Fruit fly (Drosophila melanogaster) whole organism, pupa: ENCODE data around the gene CG11076.

Experiments
- CG10348 ChIP-seq: fragments of 200-800 bp; sonication (Bioruptor generic); IDR thresholded peaks from 2 replicates; pipeline ENCODE4 v1.3.6; 2022; ENCODE audit warnings: missing biosample characterization, missing genetic modification characterization
- CG12605 ChIP-seq: fragments of 200-800 bp; sonication (Bioruptor generic); IDR thresholded peaks from 2 replicates; pipeline ENCODE4 v1.3.6; 2022; ENCODE audit warnings: missing biosample characterization, missing genetic modification characterization
- CG13204 ChIP-seq: fragments of 200-800 bp; sonication (Bioruptor generic); optimal IDR thresholded peaks from 2 replicates; lab custom pipeline; 2018; ENCODE audit warnings: missing biosample characterization, mild to moderate bottlenecking, missing genetic modification characterization, moderate library complexity
- CG14655 ChIP-seq: fragments of 200-800 bp; sonication (Bioruptor generic); optimal IDR thresholded peaks from 3 replicates; lab custom pipeline; 2017; ENCODE audit warnings: mild to moderate bottlenecking, missing biosample characterization, missing genetic modification reagents, missing genetic modification characterization
- CG15710 ChIP-seq: fragments of 200-800 bp; sonication (Bioruptor generic); optimal IDR thresholded peaks from 2 replicates; lab custom pipeline; 2018; ENCODE audit warnings: missing biosample characterization, mild to moderate bottlenecking, missing genetic modification characterization, moderate library complexity
- CG17806 ChIP-seq: fragments of 200-800 bp; sonication (Bioruptor generic); optimal IDR thresholded peaks from 2 replicates; lab custom pipeline; 2018; ENCODE audit warnings: missing biosample characterization, mild to moderate bottlenecking, missing genetic modification characterization, moderate library complexity
- CG32121 ChIP-seq: fragments of 200-800 bp; sonication (Bioruptor generic); IDR thresholded peaks from 2 replicates; pipeline ENCODE4 v1.3.6; 2022; ENCODE audit warnings: missing biosample characterization, missing genetic modification characterization
- CG34367 ChIP-seq: fragments of 200-800 bp; sonication (Bioruptor generic); optimal IDR thresholded peaks from 2 replicates; lab custom pipeline; 2018; ENCODE audit warnings: missing biosample characterization, mild to moderate bottlenecking, missing genetic modification characterization
- CG8159 ChIP-seq: fragments of 200-800 bp; sonication (Bioruptor generic); optimal IDR thresholded peaks from 3 replicates; lab custom pipeline; 2018; ENCODE audit warnings: missing biosample characterization, mild to moderate bottlenecking, missing genetic modification characterization, moderate library complexity
- CG8301 ChIP-seq: fragments of 200-800 bp; sonication (Bioruptor generic); optimal IDR thresholded peaks from 2 replicates; lab custom pipeline; 2018; ENCODE audit warnings: missing biosample characterization, mild to moderate bottlenecking, missing genetic modification characterization
- CG9948 ChIP-seq: fragments of 200-800 bp; sonication (Bioruptor generic); optimal IDR thresholded peaks from 2 replicates; lab custom pipeline; 2018; ENCODE audit warnings: missing biosample characterization, mild to moderate bottlenecking, missing genetic modification characterization, moderate library complexity
- D1 ChIP-seq: fragments of 200-800 bp; sonication (Bioruptor generic); optimal IDR thresholded peaks from 2 replicates; lab custom pipeline; 2018; ENCODE audit warnings: missing biosample characterization, mild to moderate bottlenecking, missing genetic modification characterization, moderate library complexity
- EcR ChIP-seq: fragments of 200-800 bp; sonication (Bioruptor generic); optimal IDR thresholded peaks from 3 replicates; lab custom pipeline; 2019; ENCODE audit warnings: missing biosample characterization, missing genetic modification characterization, mild to moderate bottlenecking, moderate library complexity, missing genetic modification reagents
- Ets98B ChIP-seq: fragments of 200-800 bp; sonication (Bioruptor generic); IDR thresholded peaks from 2 replicates; pipeline ENCODE4 v1.3.6; 2022; ENCODE audit warnings: missing biosample characterization, missing genetic modification characterization
- Pif1A ChIP-seq: fragments of 200-800 bp; sonication (Bioruptor generic); optimal IDR thresholded peaks from 3 replicates; lab custom pipeline; 2016; ENCODE audit warnings: missing biosample characterization, missing genetic modification characterization
- Pif1B ChIP-seq: fragments of 200-800 bp; sonication (Bioruptor generic); optimal IDR thresholded peaks from 3 replicates; lab custom pipeline; 2016; ENCODE audit warnings: missing biosample characterization, missing genetic modification characterization
- Snoo ChIP-seq: fragments of 200-800 bp; sonication (Bioruptor generic); optimal IDR thresholded peaks from 3 replicates; lab custom pipeline; 2017; ENCODE audit warnings: missing biosample characterization, mild to moderate bottlenecking, missing genetic modification characterization, inconsistent platforms
- fd96Ca ChIP-seq: fragments of 200-800 bp; sonication (Bioruptor generic); IDR thresholded peaks from 3 replicates; pipeline ENCODE4 v1.3.6; 2022; ENCODE audit warnings: missing biosample characterization, missing genetic modification characterization
- gl ChIP-seq: fragments of 200-800 bp; sonication (Bioruptor generic); optimal IDR thresholded peaks from 2 replicates; lab custom pipeline; 2018; ENCODE audit warnings: missing biosample characterization, mild to moderate bottlenecking, missing genetic modification characterization
- rn ChIP-seq: fragments of 200-800 bp; sonication (Bioruptor generic); IDR thresholded peaks from 2 replicates; pipeline ENCODE4 v1.3.6; 2022; ENCODE audit warnings: missing biosample characterization, missing genetic modification characterization

Gene CG11076

DNA sequence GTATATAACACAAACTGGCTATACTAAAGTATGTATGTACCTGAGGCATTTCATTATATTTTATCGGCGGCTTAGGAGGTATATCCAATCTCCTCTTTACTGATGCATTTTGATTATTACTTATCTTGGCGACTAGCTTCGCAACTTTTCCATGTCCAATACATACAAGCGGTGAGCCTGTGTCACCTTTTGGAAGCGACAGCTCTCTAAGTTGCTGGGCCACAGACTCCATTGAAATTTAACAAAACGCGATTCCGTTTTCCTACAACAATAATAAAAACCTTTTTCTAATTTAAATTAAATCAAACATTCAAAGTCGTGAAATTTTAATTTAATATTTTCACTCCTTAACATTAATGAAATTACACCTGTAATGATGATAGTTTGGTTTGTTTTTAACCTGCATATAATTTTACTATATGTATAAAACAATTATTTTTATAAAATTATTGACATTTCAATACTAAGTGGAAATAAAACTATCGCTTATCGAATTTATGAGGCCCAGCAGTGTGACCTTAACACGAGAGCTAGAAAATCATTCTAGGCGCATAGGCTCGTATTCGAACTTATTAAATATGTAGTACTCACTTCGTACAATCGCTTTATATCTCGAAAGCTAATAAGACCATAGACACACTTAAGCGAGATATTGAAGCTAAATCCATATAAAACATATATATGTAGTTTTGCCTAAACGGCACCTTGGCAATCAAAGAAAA, 29.0 kb upstream of the CG11076 start, which contains the start of gene apolpp:
Gene apolpp (plus strand): TSS at position 597 of the 722 bp plus-strand sequence.
- TF ChIP-seq CG14655: peak; percentile 28
- TF ChIP-seq CG10348 (GFP tag; lab: Robert Waterston, UW): no peak
- no peak for TF ChIP-seq CG17806 (tag; lab: Kevin White, UChicago)
- peak; percentile 21 for TF ChIP-seq CG8159 (tag; lab: Kevin White, UChicago)
- TF ChIP-seq CG13204 (GFP tag; lab: Kevin White, UChicago): no peak
- TF ChIP-seq Snoo (tag; lab: Kevin White, UChicago): peak; percentile 15
- peak; percentile 27 for TF ChIP-seq CG15710 (tag; lab: Kevin White, UChicago)
- no peak for TF ChIP-seq CG32121 (GFP tag; lab: Robert Waterston, UW)
- TF ChIP-seq CG12605 (GFP tag; lab: Robert Waterston, UW): no peak
- TF ChIP-seq rn: no peak

DNA sequence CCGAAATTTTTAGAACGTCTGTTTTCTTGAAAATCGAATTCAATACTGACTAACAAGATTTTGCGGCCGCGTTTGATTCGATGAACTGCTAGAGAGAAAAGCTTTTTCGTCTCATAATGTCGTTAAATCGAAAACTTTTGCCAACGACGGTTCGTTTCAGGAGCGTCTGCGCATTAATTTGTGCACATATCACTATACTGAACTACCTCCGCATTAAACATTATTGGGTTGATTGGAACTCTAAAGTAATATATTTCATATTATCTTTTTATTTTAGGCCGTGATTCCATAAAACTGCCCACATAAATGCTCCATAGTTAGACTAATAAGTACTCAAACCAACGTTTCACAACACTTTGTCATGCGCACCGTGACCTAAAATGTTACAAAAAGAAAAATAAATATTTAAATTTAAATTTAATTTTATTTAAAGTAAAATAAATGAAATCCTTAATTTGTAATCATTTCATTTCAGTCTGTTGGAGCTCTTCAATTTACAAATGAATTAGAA, 22.2 kb upstream of the CG11076 start, which contains the start of gene CaMKII:
Gene CaMKII (minus strand): TSS at position 51 of the 511 bp plus-strand sequence.
- peak; percentile 1 for TF ChIP-seq CG17806 (tag; lab: Kevin White, UChicago)
- TF ChIP-seq rn: no peak
- TF ChIP-seq Pif1B (GFP tag; lab: Kevin White, UChicago): peak; percentile 12

DNA sequence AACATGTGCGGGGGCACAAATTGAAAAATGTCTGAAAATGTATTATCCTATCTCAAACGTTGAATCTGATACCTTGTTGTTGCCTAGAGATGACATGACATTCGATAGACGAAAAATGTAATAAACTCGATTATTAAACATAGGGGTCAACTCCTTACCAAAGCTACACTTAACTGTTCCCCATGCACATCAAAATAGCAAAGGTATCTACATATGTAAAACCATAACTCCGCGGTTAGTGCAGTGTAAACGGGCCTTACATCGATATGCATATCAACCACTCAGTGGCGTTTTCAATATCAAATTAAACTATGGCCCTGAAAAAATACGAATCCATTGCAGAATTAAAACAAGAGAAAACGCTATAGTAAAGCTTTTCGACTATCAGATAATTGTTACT, 19.7 kb upstream of the CG11076 start:
- TF ChIP-seq Snoo (tag; lab: Kevin White, UChicago) (no peak), EcR (GFP tag; lab: Kevin White, UChicago) (no peak), Pif1B (GFP tag; lab: Kevin White, UChicago) (no peak), D1 (tag; lab: Kevin White, UChicago) (no peak), Ets98B (GFP tag; lab: Robert Waterston, UW) (no peak), CG13204 (GFP tag; lab: Kevin White, UChicago) (no peak), CG17806 (tag; lab: Kevin White, UChicago) (no peak), CG9948 (no peak), gl (tag; lab: Kevin White, UChicago) (no peak), CG10348 (GFP tag; lab: Robert Waterston, UW) (no peak), CG8159 (tag; lab: Kevin White, UChicago) (no peak)

DNA sequence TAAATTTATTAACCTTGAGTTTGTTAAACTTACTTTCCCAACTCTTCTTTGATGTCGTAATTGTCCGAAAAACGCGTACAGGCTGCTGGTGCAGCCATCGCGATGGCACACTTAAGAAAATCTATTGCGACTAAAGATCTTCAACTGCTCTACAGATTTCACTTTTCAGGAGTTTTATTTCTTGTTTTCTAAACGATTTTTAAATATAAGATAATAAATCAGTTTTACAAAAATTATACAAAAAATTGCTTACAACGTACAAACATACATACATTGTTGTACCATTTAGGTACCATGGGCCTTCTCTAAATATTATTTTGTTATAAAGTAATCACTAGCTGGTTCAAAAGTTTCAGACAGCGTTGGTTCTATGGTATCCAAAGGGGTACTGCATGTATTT, 18.9 kb upstream of the CG11076 start:
- TF ChIP-seq rn: no peak
- TF ChIP-seq fd96Ca: no peak
- no peak for TF ChIP-seq CG12605 (GFP tag; lab: Robert Waterston, UW)
- TF ChIP-seq CG10348 (GFP tag; lab: Robert Waterston, UW): no peak
- no peak for TF ChIP-seq CG17806 (tag; lab: Kevin White, UChicago)
- TF ChIP-seq CG14655: no peak
- TF ChIP-seq CG13204 (GFP tag; lab: Kevin White, UChicago): no peak
- TF ChIP-seq CG8159 (tag; lab: Kevin White, UChicago): no peak
- no peak for TF ChIP-seq Ets98B (GFP tag; lab: Robert Waterston, UW)

DNA sequence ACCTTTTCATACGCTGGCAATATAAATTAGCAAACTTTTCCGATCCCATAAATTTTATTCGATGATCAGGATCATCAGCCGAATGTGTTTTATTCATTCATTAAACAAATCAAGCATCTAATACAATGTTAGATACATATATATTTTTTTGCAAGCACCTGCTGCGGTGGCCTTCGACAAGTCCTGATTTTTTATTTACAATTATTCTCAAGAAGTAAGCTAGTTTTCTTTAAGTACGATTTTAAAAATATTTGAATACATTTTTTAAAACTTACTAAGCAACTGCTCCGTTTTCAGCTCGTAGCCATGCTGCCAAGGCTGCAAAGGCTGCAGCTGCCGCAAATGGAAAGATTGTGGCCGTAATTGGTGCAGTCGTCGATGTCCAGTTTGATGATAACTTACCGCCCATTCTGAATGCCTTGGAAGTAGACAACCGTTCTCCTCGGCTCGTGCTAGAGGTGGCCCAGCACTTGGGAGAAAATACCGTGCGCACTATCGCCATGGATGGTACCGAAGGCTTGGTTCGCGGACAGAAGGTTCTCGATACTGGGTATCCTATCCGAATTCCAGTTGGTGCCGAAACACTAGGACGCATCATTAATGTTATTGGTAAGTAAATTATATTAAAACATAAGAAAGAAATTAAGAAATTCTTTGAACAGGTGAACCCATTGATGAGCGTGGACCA, 1.2 kb upstream of the CG11076 start:
- TF ChIP-seq CG8159 (tag; lab: Kevin White, UChicago) (no peak), CG14655 (no peak), gl (tag; lab: Kevin White, UChicago) (no peak), CG32121 (GFP tag; lab: Robert Waterston, UW) (no peak), CG10348 (GFP tag; lab: Robert Waterston, UW) (no peak), Pif1A (GFP tag; lab: Kevin White, UChicago) (no peak), CG8301 (tag; lab: Kevin White, UChicago) (no peak)

DNA sequence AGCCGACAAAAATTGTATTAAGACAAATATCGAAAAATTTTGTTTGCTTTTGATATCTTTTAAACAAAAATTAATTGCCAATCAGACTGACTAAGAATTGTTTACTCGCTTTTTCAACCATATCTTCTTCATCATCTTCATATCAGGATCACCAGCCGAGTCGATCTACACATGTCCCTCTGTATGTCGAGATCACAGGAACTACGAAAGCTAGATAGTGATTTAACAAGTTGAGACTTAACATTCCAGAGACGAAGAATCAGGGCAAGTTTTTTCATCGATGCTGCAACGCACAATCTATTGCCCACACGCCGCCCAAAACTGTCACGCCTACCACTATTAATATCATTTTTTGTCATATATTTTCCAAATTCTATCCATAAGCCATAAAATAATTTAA, 420 bp downstream of the CG11076 start, which contains the start of gene ATPsynbeta:
Gene ATPsynbeta (plus strand): TSS at position 348 of the 400 bp plus-strand sequence.
- TF ChIP-seq CG10348 (GFP tag; lab: Robert Waterston, UW) (no peak), CG9948 (no peak), Pif1B (GFP tag; lab: Kevin White, UChicago) (no peak), CG8159 (tag; lab: Kevin White, UChicago) (no peak), CG17806 (tag; lab: Kevin White, UChicago) (no peak), Ets98B (GFP tag; lab: Robert Waterston, UW) (no peak), gl (tag; lab: Kevin White, UChicago) (no peak), CG34367 (tag; lab: Kevin White, UChicago) (no peak), EcR (GFP tag; lab: Kevin White, UChicago) (no peak), CG8301 (tag; lab: Kevin White, UChicago) (no peak)
